Fruit fly (Drosophila melanogaster) whole organism, pupa: Measurements from ENCODE around the gene fzy.

Source experiments
- CG8301 ChIP-seq: fragments of 200-800 bp; sonication (Bioruptor generic); optimal IDR thresholded peaks from 2 replicates; lab custom pipeline; 2018; ENCODE audit warnings: missing biosample characterization, mild to moderate bottlenecking, missing genetic modification characterization
- EcR ChIP-seq: fragments of 200-800 bp; sonication (Bioruptor generic); optimal IDR thresholded peaks from 3 replicates; lab custom pipeline; 2019; ENCODE audit warnings: missing biosample characterization, missing genetic modification characterization, mild to moderate bottlenecking, moderate library complexity, missing genetic modification reagents
- Ets98B ChIP-seq: fragments of 200-800 bp; sonication (Bioruptor generic); IDR thresholded peaks from 2 replicates; pipeline ENCODE4 v1.3.6; 2022; ENCODE audit warnings: missing biosample characterization, missing genetic modification characterization

DNA sequence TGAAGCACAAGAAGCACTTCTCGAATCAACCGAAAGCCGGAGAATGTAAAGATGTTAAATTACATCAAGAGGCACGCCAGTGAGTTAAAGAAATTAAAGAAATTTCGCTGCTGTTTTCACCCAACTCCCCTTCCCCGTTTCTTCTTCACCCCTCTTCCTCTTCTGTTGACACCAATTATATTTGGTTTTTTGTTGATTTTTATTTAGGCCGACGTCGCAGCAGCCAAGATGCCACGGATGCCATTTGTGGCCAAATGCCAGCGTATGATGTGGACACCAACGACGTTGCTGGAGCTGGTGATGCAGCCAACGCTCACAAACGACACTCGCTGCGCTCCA, 22.4 kb upstream of the fzy start:
- TF ChIP-seq CG8301 (tag; lab: Kevin White, UChicago) (no peak), Ets98B (GFP tag; lab: Robert Waterston, UW) (no peak), EcR (GFP tag; lab: Kevin White, UChicago) (no peak)
